Worm (Caenorhabditis elegans): ENCODE data around the gene subs-4.

Gene subs-4

ce11 chrIII:11381922-11382321, at the start of gene subs-4:
TSS of gene subs-4 (plus strand) at chrIII:11382222.
- TF ChIP-seq nhr-25 (tag; optimal IDR thresholded peaks at IDR 0.05; ENCODE audit: borderline replicate concordance, insufficient read depth) (no peak), F44E2.7 (GFP tag; IDR thresholded peaks at IDR 0.05) (no peak), rbr-2 (tag; optimal IDR thresholded peaks at IDR 0.05) (no peak), unc-62 (GFP tag; optimal IDR thresholded peaks at IDR 0.05 in 1 of 2) (peak in 1 of 2 experiments; percentile 4), unc-62 (tag; optimal IDR thresholded peaks at IDR 0.05) (no peak)

ce11 chrIII:11332306-11332705, 49.7 kb upstream of the subs-4 start:
- TF ChIP-seq arid-1 (GFP tag; conservative IDR thresholded peaks at IDR 0.05): no peak
- 0 out of 2 replicates have a peak, but pooled peaks have one; percentile 10 for TF ChIP-seq vab-7 (GFP tag; IDR thresholded peaks at IDR 0.05)
- peak; percentile 63; the same call in 1 of the 2 replicates for TF ChIP-seq ceh-20 (GFP tag; IDR thresholded peaks at IDR 0.05)
- no peak for TF ChIP-seq lin-15B (tag; optimal IDR thresholded peaks at IDR 0.05)

- no peak for TF ChIP-seq mdt-29 (GFP tag; IDR thresholded peaks at IDR 0.05)
- no peak for TF ChIP-seq egl-27 (tag; optimal IDR thresholded peaks at IDR 0.05)
- no peak for TF ChIP-seq nhr-42 (GFP tag; IDR thresholded peaks at IDR 0.05)
- no peak for TF ChIP-seq F10B5.3 (tag; optimal IDR thresholded peaks at IDR 0.05)
- TF ChIP-seq lir-3 (tag; optimal IDR thresholded peaks at IDR 0.05): no peak
- TF ChIP-seq hlh-11 (tag; optimal IDR thresholded peaks at IDR 0.05): no peak
- TF ChIP-seq Y75B8A.6 (GFP tag; IDR thresholded peaks at IDR 0.05): no peak
- TF ChIP-seq duxl-1 (tag; optimal IDR thresholded peaks at IDR 0.05; ENCODE audit: poor library complexity): no peak
- no peak for TF ChIP-seq mdl-1 (tag; optimal IDR thresholded peaks at IDR 0.05)
- no peak for TF ChIP-seq rbr-2 (tag; optimal IDR thresholded peaks at IDR 0.05)
- no peak for TF ChIP-seq hif-1 (tag; optimal IDR thresholded peaks at IDR 0.05)
- no peak for TF ChIP-seq unc-130 (GFP tag; optimal IDR thresholded peaks at IDR 0.05)
- TF ChIP-seq ztf-7 (tag; optimal IDR thresholded peaks at IDR 0.05): no peak
- no peak for TF ChIP-seq ceh-28 (tag; optimal IDR thresholded peaks at IDR 0.05)
These were observed 48.8 kb upstream of the subs-4 start, which contains the start of gene T28D6.5 for ce11 chrIII:11333032-11333732. TSS of gene T28D6.5 (plus strand) at chrIII:11333682.

- TF ChIP-seq nhr-102 (tag; optimal IDR thresholded peaks at IDR 0.05) (no peak), ceh-28 (tag; optimal IDR thresholded peaks at IDR 0.05) (no peak), mes-2 (tag; optimal IDR thresholded peaks at IDR 0.05; ENCODE audit: poor library complexity, severe bottlenecking) (peak; percentile 15), mxl-3 (GFP tag; optimal IDR thresholded peaks at IDR 0.05) (no peak), hif-1 (tag; optimal IDR thresholded peaks at IDR 0.05) (peak in 1 of 2 experiments; percentile 11), php-3 (GFP tag; IDR thresholded peaks at IDR 0.05) (no peak), ceh-82 (tag; optimal IDR thresholded peaks at IDR 0.05) (no peak), Y48G9A.11 (GFP tag; IDR thresholded peaks at IDR 0.05) (no peak), lin-13 (GFP tag; optimal IDR thresholded peaks at IDR 0.05) (no peak), aly-2 (tag; optimal IDR thresholded peaks at IDR 0.05) (no peak), snpc-1.2 (GFP tag; IDR thresholded peaks at IDR 0.05) (no peak), ZK337.2 (GFP tag; IDR thresholded peaks at IDR 0.05) (no peak), saeg-2 (GFP tag; IDR thresholded peaks at IDR 0.05) (no peak), fkh-10 (GFP tag; optimal IDR thresholded peaks at IDR 0.05) (peak; percentile 53), ceh-20 (GFP tag; IDR thresholded peaks at IDR 0.05) (no peak), madf-9 (GFP tag; conservative IDR thresholded peaks at IDR 0.05) (no peak), ctbp-1 (GFP tag; IDR thresholded peaks at IDR 0.05) (no peak), rbr-2 (tag; optimal IDR thresholded peaks at IDR 0.05) (peak; percentile 63), hmg-1.1 (GFP tag; IDR thresholded peaks at IDR 0.05) (peak; percentile 30; the same call in 1 of the 2 replicates), pha-4 (GFP tag; IDR thresholded peaks at IDR 0.05) (peak; percentile 16; the same call in 1 of the 2 replicates), pha-4 (tag; optimal IDR thresholded peaks at IDR 0.05) (no peak), unc-62 (GFP tag; optimal IDR thresholded peaks at IDR 0.05 in 1 of 2) (no peak), unc-62 (tag; optimal IDR thresholded peaks at IDR 0.05) (no peak), dpl-1 (GFP tag; optimal IDR thresholded peaks at IDR 0.05) (no peak), hlh-30 (tag; optimal IDR thresholded peaks at IDR 0.05; ENCODE audit: insufficient read depth) (peak; percentile 32), lsy-2 (tag; optimal IDR thresholded peaks at IDR 0.05) (peak in 1 of 2 experiments; percentile 26), mdt-29 (GFP tag; IDR thresholded peaks at IDR 0.05) (no peak), Y105C5A.15 (GFP tag; IDR thresholded peaks at IDR 0.05) (no peak), F10B5.3 (tag; optimal IDR thresholded peaks at IDR 0.05) (no peak), egl-27 (tag; optimal IDR thresholded peaks at IDR 0.05) (no peak)
These were observed 47.7 kb upstream of the subs-4 start for ce11 chrIII:11334346-11334745.
